Fruit fly (Drosophila melanogaster): ENCODE data around the gene Sp7.

- TF ChIP-seq pan (optimal IDR thresholded peaks at IDR 0.05), result no peak
- no peak for TF ChIP-seq psq (optimal IDR thresholded peaks at IDR 0.05)
- no peak for TF ChIP-seq EcR (GFP tag; optimal IDR thresholded peaks at IDR 0.05)
Measured at dm6 chr3R:7804332-7804731, 44.7 kb downstream of the Sp7 start, which contains the start of gene CG18268.

All from whole organism.